Fruit fly (Drosophila melanogaster) whole organism, embryonic: ENCODE measurements around the gene Sym.

Experiments used
- ATbp ChIP-seq: fragments of 200-800 bp; sonication (Bioruptor generic); optimal IDR thresholded peaks from 2 replicates; lab custom pipeline; 2017; ENCODE audit warnings: missing biosample characterization, mild to moderate bottlenecking, missing genetic modification characterization, missing genetic modification reagents
- Aef1 ChIP-seq: fragments of 200-800 bp; sonication (Bioruptor generic); IDR thresholded peaks from 3 replicates; pipeline ENCODE4 v1.3.6; 2022; ENCODE audit warnings: missing biosample characterization, missing genetic modification characterization
- CG10366 ChIP-seq: fragments of 200-800 bp; sonication (Bioruptor generic); IDR thresholded peaks from 2 replicates; pipeline ENCODE4 v1.3.6; 2022; ENCODE audit warnings: missing biosample characterization, missing genetic modification characterization
- CG10462 ChIP-seq: fragments of 200-800 bp; sonication (Bioruptor generic); optimal IDR thresholded peaks from 2 replicates; lab custom pipeline; 2016; ENCODE audit warnings: missing biosample characterization, missing genetic modification characterization
- CG10565 ChIP-seq: fragments of 200-800 bp; sonication (Bioruptor generic); optimal IDR thresholded peaks from 3 replicates; lab custom pipeline; 2016; ENCODE audit warnings: missing biosample characterization, mild to moderate bottlenecking, missing genetic modification characterization
- CG10959 ChIP-seq: fragments of 200-800 bp; sonication (Bioruptor generic); IDR thresholded peaks from 2 replicates; pipeline ENCODE4 v1.3.6; 2022; ENCODE audit warnings: missing biosample characterization, missing genetic modification characterization
- CG11398 ChIP-seq: fragments of 200-800 bp; sonication (Bioruptor generic); optimal IDR thresholded peaks from 2 replicates; lab custom pipeline; 2016; ENCODE audit warnings: missing biosample characterization, missing genetic modification characterization
- CG12071 ChIP-seq: fragments of 200-800 bp; sonication (Bioruptor generic); optimal IDR thresholded peaks from 3 replicates; lab custom pipeline; 2018; ENCODE audit warnings: missing biosample characterization, mild to moderate bottlenecking, missing genetic modification characterization
- CG13287 ChIP-seq: fragments of 200-800 bp; sonication (Bioruptor generic); IDR thresholded peaks from 2 replicates; pipeline ENCODE4 v1.3.6; 2022; ENCODE audit warnings: missing biosample characterization, missing genetic modification characterization; ENCODE audit not compliant: partially characterized antibody
- CG14014 ChIP-seq: fragments of 200-800 bp; sonication (Bioruptor generic); IDR thresholded peaks from 2 replicates; pipeline ENCODE4 v1.3.6; 2022; ENCODE audit warnings: missing biosample characterization, missing genetic modification characterization
- CG15479 ChIP-seq: fragments of 200-800 bp; sonication (Bioruptor generic); optimal IDR thresholded peaks from 3 replicates; lab custom pipeline; 2019; ENCODE audit warnings: missing biosample characterization, mild to moderate bottlenecking, missing genetic modification characterization, moderate library complexity
- CG17829 ChIP-seq: fragments of 200-800 bp; optimal IDR thresholded peaks from 2 replicates; lab custom pipeline; 2019; ENCODE audit warnings: missing biosample characterization, mild to moderate bottlenecking, missing genetic modification characterization, moderate library complexity
- CG18011 ChIP-seq: fragments of 200-800 bp; sonication (Bioruptor generic); optimal IDR thresholded peaks from 2 replicates; lab custom pipeline; 2017; ENCODE audit warnings: missing biosample characterization, missing genetic modification characterization, mild to moderate bottlenecking, moderate library complexity, missing genotype
- CG18599 ChIP-seq: fragments of 200-800 bp; sonication (Bioruptor generic); optimal IDR thresholded peaks from 3 replicates; lab custom pipeline; 2017; ENCODE audit warnings: missing biosample characterization, missing genetic modification characterization, mild to moderate bottlenecking, moderate library complexity, missing genetic modification reagents
- CG2116 ChIP-seq: fragments of 200-800 bp; sonication (Bioruptor generic); optimal IDR thresholded peaks from 3 replicates; lab custom pipeline; 2018; ENCODE audit warnings: missing biosample characterization, mild to moderate bottlenecking, missing genetic modification characterization
- CG30403 ChIP-seq: fragments of 200-800 bp; sonication (Bioruptor generic); optimal IDR thresholded peaks from 3 replicates; lab custom pipeline; 2016; ENCODE audit warnings: missing biosample characterization, missing genetic modification characterization
- CG30431 ChIP-seq: fragments of 200-800 bp; sonication (Bioruptor generic); optimal IDR thresholded peaks from 2 replicates; lab custom pipeline; 2017; ENCODE audit warnings: missing biosample characterization, missing genetic modification characterization
- CG31224 ChIP-seq: fragments of 200-800 bp; sonication (Bioruptor generic); IDR thresholded peaks from 2 replicates; pipeline ENCODE4 v1.3.6; 2022; ENCODE audit warnings: missing biosample characterization, missing genetic modification characterization
- CG4730 ChIP-seq: fragments of 200-800 bp; sonication (Bioruptor generic); IDR thresholded peaks from 2 replicates; pipeline ENCODE4 v1.3.6; 2022; ENCODE audit warnings: missing biosample characterization, missing genetic modification characterization
- CG4854 ChIP-seq: fragments of 200-800 bp; sonication (Bioruptor generic); optimal IDR thresholded peaks from 2 replicates; lab custom pipeline; 2016; ENCODE audit warnings: missing biosample characterization, missing genetic modification characterization, inconsistent platforms
- CG7271 ChIP-seq: fragments of 200-800 bp; sonication (Bioruptor generic); optimal IDR thresholded peaks from 2 replicates; lab custom pipeline; 2018; ENCODE audit warnings: missing biosample characterization, mild to moderate bottlenecking, missing genetic modification characterization, moderate library complexity
- CG8944 ChIP-seq: fragments of 200-800 bp; sonication (Bioruptor generic); optimal IDR thresholded peaks from 3 replicates; lab custom pipeline; 2016; ENCODE audit warnings: missing biosample characterization, missing genetic modification characterization
- CHES-1-like ChIP-seq: fragments of 200-800 bp; sonication (Bioruptor generic); optimal IDR thresholded peaks from 2 replicates; lab custom pipeline; 2016; ENCODE audit warnings: missing biosample characterization, missing genetic modification characterization
- Dbx ChIP-seq: fragments of 200-800 bp; sonication (Bioruptor generic); IDR thresholded peaks from 3 replicates; pipeline ENCODE4 v1.3.6; 2022; ENCODE audit warnings: missing biosample characterization, missing genetic modification characterization
- Dip2 ChIP-seq: fragments of 200-800 bp; sonication (Bioruptor generic); IDR thresholded peaks from 2 replicates; pipeline ENCODE4 v1.3.6; 2022; ENCODE audit warnings: missing biosample characterization, missing genetic modification characterization
- Dll ChIP-seq: fragments of 200-800 bp; sonication (Bioruptor generic); IDR thresholded peaks from 4 replicates; pipeline ENCODE4 v1.3.6; 2022; ENCODE audit warnings: missing biosample characterization, missing genetic modification characterization; ENCODE audit not compliant: partially characterized antibody
- Ets65A ChIP-seq: fragments of 200-800 bp; sonication (Bioruptor generic); peaks from one replicate; lab custom pipeline; 2016; ENCODE audit warnings: missing biosample characterization, missing genetic modification characterization
- Fer3 ChIP-seq: fragments of 200-800 bp; sonication (Bioruptor generic); optimal IDR thresholded peaks from 2 replicates; lab custom pipeline; 2018; ENCODE audit warnings: missing biosample characterization, mild to moderate bottlenecking, missing genetic modification characterization, moderate library complexity
- Mad ChIP-seq: fragments of 200-800 bp; sonication (Bioruptor generic); optimal IDR thresholded peaks from 2 replicates; lab custom pipeline; 2016; ENCODE audit warnings: missing biosample characterization, missing genetic modification characterization
- Trl ChIP-seq, 3 experiments: fragments of >200 bp in 2 of 3; fragments of 200-800 bp in 1 of 3; sonication (Bioruptor generic) in 1 of 3; optimal IDR thresholded peaks; 2 replicates in 1 of 3; 3 replicates in 2 of 3; lab custom pipeline; 2016 to 2017; ENCODE audit warnings: missing biosample characterization in 1 of 3, missing genetic modification characterization in 1 of 3
- YL-1 ChIP-seq: fragments of 200-800 bp; sonication (Bioruptor generic); optimal IDR thresholded peaks from 3 replicates; lab custom pipeline; 2017; ENCODE audit warnings: missing biosample characterization, mild to moderate bottlenecking, missing genetic modification characterization
- amos ChIP-seq: fragments of 200-800 bp; sonication (Bioruptor generic); IDR thresholded peaks from 2 replicates; pipeline ENCODE4 v1.3.6; 2022; ENCODE audit warnings: missing biosample characterization, missing genetic modification characterization; ENCODE audit not compliant: partially characterized antibody
- ato ChIP-seq: fragments of 200-800 bp; sonication (Bioruptor generic); IDR thresholded peaks from 2 replicates; pipeline ENCODE4 v1.3.6; 2022; ENCODE audit warnings: missing biosample characterization, missing genetic modification characterization; ENCODE audit not compliant: partially characterized antibody
- cato ChIP-seq: fragments of 200-800 bp; sonication (Bioruptor generic); optimal IDR thresholded peaks from 2 replicates; lab custom pipeline; 2016; ENCODE audit warnings: missing biosample characterization, missing genetic modification characterization, borderline replicate concordance
- crc ChIP-seq: fragments of 200-800 bp; sonication (Bioruptor generic); optimal IDR thresholded peaks from 2 replicates; lab custom pipeline; 2016; ENCODE audit warnings: missing biosample characterization, missing genetic modification characterization
- croc ChIP-seq: fragments of 200-800 bp; sonication (Bioruptor generic); conservative IDR thresholded peaks from 3 replicates; pipeline ENCODE4 v1.3.6; 2022; ENCODE audit warnings: missing biosample characterization, missing genetic modification characterization
- disco-r ChIP-seq: fragments of 200-800 bp; sonication (Bioruptor generic); optimal IDR thresholded peaks from 2 replicates; lab custom pipeline; 2016; ENCODE audit warnings: missing biosample characterization, missing genetic modification characterization
- gro ChIP-seq: fragments of 200-800 bp; sonication (Bioruptor generic); optimal IDR thresholded peaks from 2 replicates; lab custom pipeline; 2016; ENCODE audit warnings: missing biosample characterization, missing genetic modification characterization
- ham ChIP-seq: fragments of 200-800 bp; sonication (Bioruptor generic); IDR thresholded peaks from 2 replicates; pipeline ENCODE4 v1.3.6; 2022; ENCODE audit warnings: missing biosample characterization, missing genetic modification characterization
- hbn ChIP-seq: fragments of 200-800 bp; sonication (Bioruptor generic); IDR thresholded peaks from 2 replicates; pipeline ENCODE4 v1.3.6; 2022; ENCODE audit warnings: missing biosample characterization, missing genetic modification characterization; ENCODE audit not compliant: partially characterized antibody
- ind ChIP-seq: fragments of 200-800 bp; sonication (Bioruptor generic); optimal IDR thresholded peaks from 3 replicates; lab custom pipeline; 2016; ENCODE audit warnings: missing biosample characterization, missing genetic modification characterization
- insv ChIP-seq, 2 experiments: fragments of 200-800 bp; sonication (Bioruptor generic); optimal IDR thresholded peaks; 3 replicates each; lab custom pipeline; 2016 to 2018; ENCODE audit warnings: missing biosample characterization in 2 of 2, missing genetic modification characterization in 2 of 2
- jumu ChIP-seq: fragments of 200-800 bp; sonication (Bioruptor generic); optimal IDR thresholded peaks from 3 replicates; lab custom pipeline; 2016; ENCODE audit warnings: missing biosample characterization, missing genetic modification characterization
- maf-S ChIP-seq: fragments of 200-800 bp; sonication (Bioruptor generic); optimal IDR thresholded peaks from 2 replicates; lab custom pipeline; 2016; ENCODE audit warnings: missing biosample characterization, missing genetic modification characterization
- nmo ChIP-seq: fragments of 200-800 bp; sonication (Bioruptor generic); optimal IDR thresholded peaks from 2 replicates; lab custom pipeline; 2018; ENCODE audit warnings: missing biosample characterization, mild to moderate bottlenecking, missing genetic modification characterization, moderate library complexity
- seq ChIP-seq: fragments of 200-800 bp; sonication (Bioruptor generic); IDR thresholded peaks from 2 replicates; pipeline ENCODE4 v1.3.6; 2022; ENCODE audit warnings: missing biosample characterization, missing genetic modification characterization
- sob ChIP-seq: fragments of 200-800 bp; sonication (Bioruptor generic); IDR thresholded peaks from 2 replicates; pipeline ENCODE4 v1.3.6; 2022; ENCODE audit warnings: missing biosample characterization, missing genetic modification characterization
- trh ChIP-seq: fragments of 200-800 bp; sonication (Bioruptor generic); optimal IDR thresholded peaks from 2 replicates; lab custom pipeline; 2016; ENCODE audit warnings: missing biosample characterization, missing genetic modification characterization
- unc-4 ChIP-seq: fragments of 200-800 bp; sonication (Bioruptor generic); IDR thresholded peaks from 2 replicates; pipeline ENCODE4 v1.3.6; 2022; ENCODE audit warnings: missing biosample characterization, missing genetic modification characterization; ENCODE audit not compliant: partially characterized antibody
- wek ChIP-seq: fragments of 200-800 bp; sonication (Bioruptor generic); optimal IDR thresholded peaks from 3 replicates; lab custom pipeline; 2018; ENCODE audit warnings: missing biosample characterization, mild to moderate bottlenecking, missing genetic modification characterization, moderate library complexity

Sym gene

dm6 chr3R:5758624-5759209, 16.4 kb upstream of the Sym start, which contains the start of gene Sec8 (continued):
- TF ChIP-seq ham (GFP tag; lab: Robert Waterston, UW) (no peak), amos (GFP tag; lab: Robert Waterston, UW) (peak; percentile 93), CG10959 (GFP tag; lab: Robert Waterston, UW) (no peak), CG12071 (no peak), Dip2 (GFP tag; lab: Robert Waterston, UW) (no peak), YL-1 (peak; percentile 68), CG15479 (GFP tag; lab: Kevin White, UChicago) (no peak), gro (GFP tag; lab: Kevin White, UChicago) (no peak), Aef1 (0 out of 3 replicates have a peak, but pooled peaks have one; percentile 31), CG31224 (GFP tag; lab: Robert Waterston, UW) (no peak), crc (GFP tag; lab: Kevin White, UChicago) (peak; percentile 13), cato (GFP tag; lab: Kevin White, UChicago) (no peak), sob (GFP tag; lab: Robert Waterston, UW) (no peak; the same call in 1 of the 2 replicates), CHES-1-like (GFP tag; lab: Kevin White, UChicago) (peak; percentile 78), CG10565 (GFP tag; lab: Kevin White, UChicago) (no peak), unc-4 (GFP tag; lab: Robert Waterston, UW) (peak; percentile 83), CG11398 (GFP tag; lab: Kevin White, UChicago) (no peak), trh (GFP tag; lab: Kevin White, UChicago) (no peak), insv (GFP tag; optimal IDR thresholded peaks at IDR 0.05; lab: Kevin White, UChicago) (no peak), ATbp (GFP tag; lab: Kevin White, UChicago) (no peak), CG2116 (peak; percentile 52), CG7271 (no peak), CG4854 (GFP tag; lab: Kevin White, UChicago) (no peak), nmo (peak; percentile 62), jumu (GFP tag; lab: Kevin White, UChicago) (peak; percentile 63), Dll (peak; percentile 83), CG17829 (tag; lab: Kevin White, UChicago) (peak; percentile 22), CG30403 (GFP tag; lab: Kevin White, UChicago) (peak; percentile 59), Trl (optimal IDR thresholded peaks at IDR 0.05; lab: Kevin White, UChicago) (no peak), Trl (GFP tag; optimal IDR thresholded peaks at IDR 0.05; lab: Kevin White, UChicago) (peak; percentile 23), Dbx (GFP tag; lab: Robert Waterston, UW) (no peak), ind (GFP tag; lab: Kevin White, UChicago) (peak; percentile 21), Mad (no peak), disco-r (GFP tag; lab: Kevin White, UChicago) (no peak), CG10462 (GFP tag; lab: Kevin White, UChicago) (no peak), CG18599 (GFP tag; lab: Kevin White, UChicago) (no peak), CG13287 (peak; percentile 91), CG14014 (GFP tag; lab: Robert Waterston, UW) (no peak), CG4730 (GFP tag; lab: Robert Waterston, UW) (no peak), wek (no peak), croc (GFP tag; lab: Robert Waterston, UW) (no peak), CG30431 (no peak), maf-S (GFP tag; lab: Kevin White, UChicago) (peak; percentile 31), CG10366 (GFP tag; lab: Robert Waterston, UW) (peak; percentile 25; the same call in 1 of the 2 replicates), CG8944 (peak; percentile 2), seq (GFP tag; lab: Robert Waterston, UW) (no peak), ato (GFP tag; lab: Robert Waterston, UW) (peak; percentile 71), Fer3 (tag; lab: Kevin White, UChicago) (peak; percentile 22), hbn (peak; percentile 83), Ets65A (GFP tag; lab: Kevin White, UChicago) (peak; percentile 94), CG18011 (GFP tag; lab: Kevin White, UChicago) (no peak)
